Worm (Caenorhabditis elegans) whole organism, late embryonic: ENCODE measurements around the gene abhd-5.1.
A peak's percentile ranks its signal among the peaks of the same experiment; 100 is the strongest.

Source experiments
- C08G9.2 ChIP-seq: sonication (generic microtip); optimal IDR thresholded peaks from 2 replicates; lab custom pipeline; 2016; ENCODE audit warnings: mild to moderate bottlenecking, missing genetic modification characterization, moderate library complexity, missing compliant biosample characterization
- C38D4.7 ChIP-seq: fragments of 200-800 bp; sonication (Bioruptor generic); optimal IDR thresholded peaks from 2 replicates; lab custom pipeline; 2018; ENCODE audit warnings: mild to moderate bottlenecking, missing genetic modification characterization, moderate library complexity, missing compliant biosample characterization
- K02D7.2 ChIP-seq: sonication (generic microtip); optimal IDR thresholded peaks from 2 replicates; lab custom pipeline; 2017; ENCODE audit warnings: mild to moderate bottlenecking, missing genetic modification characterization, missing compliant biosample characterization
- K09A11.1 ChIP-seq: sonication (generic microtip); optimal IDR thresholded peaks from 2 replicates; lab custom pipeline; 2017; ENCODE audit warnings: antibody characterized with exemption, mild to moderate bottlenecking, missing genetic modification characterization, missing compliant biosample characterization; ENCODE audit not compliant: insufficient read depth
- T23F11.4 ChIP-seq: fragments of 200-800 bp; sonication (Bioruptor generic); optimal IDR thresholded peaks from 2 replicates; lab custom pipeline; 2018; ENCODE audit warnings: mild to moderate bottlenecking, missing genetic modification characterization, missing compliant biosample characterization
- ahr-1 ChIP-seq: sonication (generic microtip); optimal IDR thresholded peaks from 2 replicates; lab custom pipeline; 2016; ENCODE audit warnings: missing genetic modification characterization, missing compliant biosample characterization
- ama-1 ChIP-seq: fragments of 150-350 bp; optimal IDR thresholded peaks from 2 replicates; lab custom pipeline; 2014
- ceh-14 ChIP-seq: sonication (generic microtip); optimal IDR thresholded peaks from 2 replicates; lab custom pipeline; 2016; ENCODE audit warnings: missing genotype, missing genetic modification characterization, missing compliant biosample characterization
- ceh-18 ChIP-seq: sonication (generic microtip); optimal IDR thresholded peaks from 2 replicates; lab custom pipeline; 2016; ENCODE audit warnings: missing genetic modification characterization, missing compliant biosample characterization
- ceh-19 ChIP-seq: fragments of 200-800 bp; sonication (Bioruptor generic); optimal IDR thresholded peaks from 2 replicates; lab custom pipeline; 2018; ENCODE audit warnings: mild to moderate bottlenecking, missing genetic modification characterization, missing compliant biosample characterization
- ceh-2 ChIP-seq: sonication (generic microtip); optimal IDR thresholded peaks from 2 replicates; lab custom pipeline; 2016; ENCODE audit warnings: missing genotype, missing genetic modification characterization, missing compliant biosample characterization
- ceh-24 ChIP-seq: sonication (generic microtip); optimal IDR thresholded peaks from 2 replicates; lab custom pipeline; 2016; ENCODE audit warnings: mild to moderate bottlenecking, missing genetic modification characterization, missing compliant biosample characterization
- ceh-30 ChIP-seq: fragments of 150-350 bp; optimal IDR thresholded peaks from 2 replicates; lab custom pipeline; 2014; ENCODE audit warnings: missing biosample characterization, missing genetic modification characterization
- ceh-34 ChIP-seq: sonication (generic microtip); optimal IDR thresholded peaks from 2 replicates; lab custom pipeline; 2016; ENCODE audit warnings: mild to moderate bottlenecking, missing genetic modification characterization, missing compliant biosample characterization
- ceh-45 ChIP-seq: fragments of 200-800 bp; sonication (Bioruptor generic); IDR thresholded peaks from 2 replicates; pipeline ENCODE4 v1.3.6; 2022; ENCODE audit warnings: missing genetic modification reagents, missing genetic modification characterization, missing compliant biosample characterization
- ceh-48 ChIP-seq: sonication (generic microtip); optimal IDR thresholded peaks from 2 replicates; lab custom pipeline; 2016; ENCODE audit warnings: missing genetic modification characterization, inconsistent platforms, missing compliant biosample characterization
- ceh-9 ChIP-seq: sonication (generic microtip); optimal IDR thresholded peaks from 2 replicates; lab custom pipeline; 2016; ENCODE audit warnings: mild to moderate bottlenecking, missing genetic modification characterization, inconsistent platforms, missing compliant biosample characterization
- dve-1 ChIP-seq: sonication (generic microtip); optimal IDR thresholded peaks from 2 replicates; lab custom pipeline; 2017; ENCODE audit warnings: antibody characterized with exemption, mild to moderate bottlenecking, missing genetic modification characterization, missing compliant biosample characterization
- ets-4 ChIP-seq: sonication (generic microtip); optimal IDR thresholded peaks from 2 replicates; lab custom pipeline; 2016; ENCODE audit warnings: missing genetic modification characterization, missing compliant biosample characterization
- eyg-1 ChIP-seq: sonication (generic microtip); optimal IDR thresholded peaks from 2 replicates; lab custom pipeline; 2016; ENCODE audit warnings: missing genotype, missing genetic modification characterization, missing compliant biosample characterization
- fkh-10 ChIP-seq: fragments of 150-350 bp; optimal IDR thresholded peaks from 2 replicates; lab custom pipeline; 2014; ENCODE audit warnings: missing biosample characterization, missing genetic modification reagents, missing genetic modification characterization
- hlh-15 ChIP-seq: sonication (generic microtip); optimal IDR thresholded peaks from 2 replicates; lab custom pipeline; 2016; ENCODE audit warnings: missing genetic modification characterization, missing compliant biosample characterization
- hlh-30 ChIP-seq: sonication (generic microtip); optimal IDR thresholded peaks from 2 replicates; lab custom pipeline; 2017; ENCODE audit warnings: antibody characterized with exemption, missing genetic modification characterization, missing compliant biosample characterization; ENCODE audit not compliant: insufficient read depth
- hlh-6 ChIP-seq: sonication (generic microtip); optimal IDR thresholded peaks from 2 replicates; lab custom pipeline; 2016; ENCODE audit warnings: missing genotype, missing genetic modification characterization, missing compliant biosample characterization
- lim-6 ChIP-seq: sonication (generic microtip); optimal IDR thresholded peaks from 2 replicates; lab custom pipeline; 2016; ENCODE audit warnings: missing genetic modification characterization, missing compliant biosample characterization
- madf-2 ChIP-seq: sonication (generic microtip); optimal IDR thresholded peaks from 2 replicates; lab custom pipeline; 2017; ENCODE audit warnings: missing genetic modification characterization, missing compliant biosample characterization
- nfya-1 ChIP-seq: sonication (generic microtip); optimal IDR thresholded peaks from 2 replicates; lab custom pipeline; 2017; ENCODE audit warnings: missing genetic modification characterization, mild to moderate bottlenecking, missing compliant biosample characterization, antibody characterized with exemption, moderate library complexity
- nhr-11 ChIP-seq: fragments of 150-350 bp; optimal IDR thresholded peaks from 2 replicates; lab custom pipeline; 2014; ENCODE audit warnings: missing biosample characterization, missing genetic modification characterization
- nhr-232 ChIP-seq: sonication (generic microtip); optimal IDR thresholded peaks from 2 replicates; lab custom pipeline; 2016; ENCODE audit warnings: missing genetic modification characterization, missing compliant biosample characterization
- pag-3 ChIP-seq: sonication (generic microtip); optimal IDR thresholded peaks from 2 replicates; lab custom pipeline; 2016; ENCODE audit warnings: missing compliant biosample characterization, missing genetic modification characterization, borderline replicate concordance
- pat-9 ChIP-seq: fragments of 200-800 bp; sonication (Bioruptor generic); optimal IDR thresholded peaks from 2 replicates; lab custom pipeline; 2018; ENCODE audit warnings: mild to moderate bottlenecking, missing genetic modification characterization, moderate library complexity, missing compliant biosample characterization
- pha-4 ChIP-seq: fragments of 150-350 bp; optimal IDR thresholded peaks from 2 replicates; lab custom pipeline; 2018; ENCODE audit warnings: missing biosample characterization, missing genetic modification reagents, missing genetic modification characterization
- pqm-1 ChIP-seq: sonication (generic microtip); optimal IDR thresholded peaks from 2 replicates; lab custom pipeline; 2016; ENCODE audit warnings: missing genetic modification characterization, missing compliant biosample characterization
- rnt-1 ChIP-seq: sonication (generic microtip); optimal IDR thresholded peaks from 2 replicates; lab custom pipeline; 2016; ENCODE audit warnings: missing genetic modification characterization, missing compliant biosample characterization
- sdc-2 ChIP-seq: sonication (generic microtip); optimal IDR thresholded peaks from 2 replicates; lab custom pipeline; 2016; ENCODE audit warnings: missing genotype, missing genetic modification characterization, missing compliant biosample characterization
- sox-4 ChIP-seq: sonication (generic microtip); optimal IDR thresholded peaks from 2 replicates; lab custom pipeline; 2017; ENCODE audit warnings: mild to moderate bottlenecking, missing genetic modification characterization, inconsistent platforms, missing compliant biosample characterization
- tbx-2 ChIP-seq: sonication (generic microtip); optimal IDR thresholded peaks from 2 replicates; lab custom pipeline; 2016; ENCODE audit warnings: missing genetic modification characterization, missing compliant biosample characterization
- tbx-7 ChIP-seq: sonication (generic microtip); optimal IDR thresholded peaks from 2 replicates; lab custom pipeline; 2016; ENCODE audit warnings: missing genotype, missing genetic modification characterization, missing compliant biosample characterization
- unc-55 ChIP-seq: sonication (generic microtip); optimal IDR thresholded peaks from 2 replicates; lab custom pipeline; 2017; ENCODE audit warnings: missing biosample characterization, missing genetic modification reagents, missing genetic modification characterization
- unc-86 ChIP-seq: sonication (generic microtip); optimal IDR thresholded peaks from 2 replicates; lab custom pipeline; 2016; ENCODE audit warnings: missing genetic modification characterization, missing compliant biosample characterization

abhd-5.1 gene

DNA sequence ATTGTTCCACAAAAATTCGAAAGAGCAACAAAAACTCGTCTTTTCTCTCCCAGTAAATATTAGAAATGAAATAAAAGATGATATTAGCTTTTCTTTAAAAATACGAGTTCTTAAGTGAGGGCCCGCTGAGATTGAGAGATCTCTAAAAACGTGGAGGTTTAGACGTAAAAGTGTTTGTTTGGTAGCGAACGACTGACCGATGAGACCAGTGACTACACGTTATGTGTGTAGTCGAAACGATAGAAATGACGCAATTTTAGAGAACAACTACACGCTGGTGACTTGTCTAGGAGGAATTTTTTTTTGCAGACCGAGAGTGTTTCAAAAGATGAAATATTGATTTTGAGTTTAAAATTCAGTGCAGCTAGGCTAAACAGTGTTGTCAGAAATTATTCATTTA is 15.3 kb downstream of the abhd-5.1 start, which contains the start of gene C37H5.13:
C37H5.13 (minus strand) TSS at position 229 of the 400 bp plus-strand sequence.
- TF ChIP-seq ceh-48 (tag; lab: Kevin White, UChicago) (no peak), unc-55 (GFP tag; lab: Kevin White, UChicago) (peak; percentile 16)

DNA sequence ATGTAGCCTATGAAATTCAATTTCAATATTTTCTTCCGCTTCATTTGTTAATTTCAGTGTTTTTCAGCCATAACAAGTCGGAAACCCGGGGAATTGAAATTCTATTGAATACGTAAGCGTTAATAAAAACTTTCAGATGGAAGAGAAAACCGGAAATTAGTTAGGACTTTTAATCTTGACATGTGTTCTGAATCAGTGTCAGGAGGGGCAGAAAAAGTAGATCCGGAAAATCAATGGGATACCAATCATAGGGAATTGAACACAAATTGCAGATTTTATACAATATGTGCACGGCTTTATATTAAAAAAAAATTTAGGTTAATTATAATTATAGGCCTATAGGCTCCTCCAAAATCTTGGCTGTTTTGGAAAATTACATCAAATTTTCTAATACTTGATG is 16.9 kb downstream of the abhd-5.1 start:
- TF ChIP-seq pqm-1 (tag; lab: Kevin White, UChicago) (no peak), sdc-2 (tag; lab: Kevin White, UChicago) (no peak), ceh-18 (no peak), nfya-1 (no peak), tbx-2 (tag; lab: Kevin White, UChicago) (no peak), ceh-19 (no peak), ceh-24 (no peak)
- TF ChIP-seq, all 69 proteins: peak for 0

ce11 chrV:4865364-4865763 is 17.9 kb downstream of the abhd-5.1 start, which contains the start of gene srd-32:
TSS of gene srd-32 (plus strand) at chrV:4865664.
- TF ChIP-seq pha-4 (tag; lab: Kevin White, UChicago) (no peak), nhr-11 (tag; lab: Kevin White, UChicago) (no peak), T23F11.4 (GFP tag; lab: Kevin White, UChicago) (no peak), ceh-34 (no peak), ceh-45 (GFP tag; lab: Robert Waterston, UW) (no peak), ceh-24 (no peak), ceh-2 (tag; lab: Kevin White, UChicago) (no peak), dve-1 (tag; lab: Kevin White, UChicago) (no peak), tbx-7 (no peak), nhr-232 (tag; lab: Kevin White, UChicago) (no peak), ahr-1 (tag; lab: Kevin White, UChicago) (no peak)
- TF ChIP-seq, all 69 proteins: peak for 0

ce11 chrV:4867535-4867934 is 20.1 kb downstream of the abhd-5.1 start:
- TF ChIP-seq C38D4.7 (GFP tag; lab: Kevin White, UChicago) (no peak), T23F11.4 (GFP tag; lab: Kevin White, UChicago) (no peak), hlh-30 (tag; lab: Kevin White, UChicago) (no peak), ceh-30 (tag; lab: Kevin White, UChicago) (no peak), nhr-232 (tag; lab: Kevin White, UChicago) (no peak), eyg-1 (tag; lab: Kevin White, UChicago) (no peak), K09A11.1 (no peak), ceh-18 (no peak), madf-2 (no peak), pag-3 (tag; lab: Kevin White, UChicago) (no peak), ceh-14 (tag; lab: Kevin White, UChicago) (no peak), rnt-1 (tag; lab: Kevin White, UChicago) (no peak), pat-9 (tag; lab: Kevin White, UChicago) (no peak), unc-55 (GFP tag; lab: Kevin White, UChicago) (no peak)

- no peak for TF ChIP-seq eyg-1 (tag; lab: Kevin White, UChicago)
- no peak for TF ChIP-seq C38D4.7 (GFP tag; lab: Kevin White, UChicago)
- TF ChIP-seq K02D7.2 (tag; lab: Kevin White, UChicago) = no peak
- no peak for TF ChIP-seq hlh-6 (tag; lab: Kevin White, UChicago)
- no peak for TF ChIP-seq sox-4 (tag; lab: Kevin White, UChicago)
- TF ChIP-seq ets-4 = no peak
- TF ChIP-seq pha-4 (tag; lab: Kevin White, UChicago) = no peak
- no peak for TF ChIP-seq unc-86 (tag; lab: Kevin White, UChicago)
- no peak for TF ChIP-seq C08G9.2 (tag; lab: Kevin White, UChicago)
- no peak for TF ChIP-seq hlh-15 (tag; lab: Kevin White, UChicago)
- TF ChIP-seq fkh-10 (GFP tag; lab: Kevin White, UChicago) = no peak
- TF ChIP-seq ahr-1 (tag; lab: Kevin White, UChicago) = no peak
- TF ChIP-seq ama-1 (lab: Kevin White, UChicago) = no peak
- no peak for TF ChIP-seq lim-6 (tag; lab: Kevin White, UChicago)
- TF ChIP-seq ceh-9 = no peak
- no peak for TF ChIP-seq dve-1 (tag; lab: Kevin White, UChicago)
These were observed 21.2 kb downstream of the abhd-5.1 start for ce11 chrV:4868698-4869097.
